Worm (Caenorhabditis elegans) whole organism, late embryonic: ENCODE results near the gene rpl-33.

Experiments used
- C38D4.7 ChIP-seq: fragments of 200-800 bp; sonication (Bioruptor generic); optimal IDR thresholded peaks from 2 replicates; lab custom pipeline; 2018; ENCODE audit warnings: mild to moderate bottlenecking, missing genetic modification characterization, moderate library complexity, missing compliant biosample characterization
- F13H6.1 ChIP-seq: sonication (generic microtip); optimal IDR thresholded peaks from 2 replicates; lab custom pipeline; 2016; ENCODE audit warnings: missing genetic modification characterization, missing compliant biosample characterization
- K02D7.2 ChIP-seq: sonication (generic microtip); optimal IDR thresholded peaks from 2 replicates; lab custom pipeline; 2017; ENCODE audit warnings: mild to moderate bottlenecking, missing genetic modification characterization, missing compliant biosample characterization
- K09A11.1 ChIP-seq: sonication (generic microtip); optimal IDR thresholded peaks from 2 replicates; lab custom pipeline; 2017; ENCODE audit warnings: antibody characterized with exemption, mild to moderate bottlenecking, missing genetic modification characterization, missing compliant biosample characterization; ENCODE audit not compliant: insufficient read depth
- ahr-1 ChIP-seq: sonication (generic microtip); optimal IDR thresholded peaks from 2 replicates; lab custom pipeline; 2016; ENCODE audit warnings: missing genetic modification characterization, missing compliant biosample characterization
- ama-1 ChIP-seq: fragments of 150-350 bp; optimal IDR thresholded peaks from 2 replicates; lab custom pipeline; 2014
- ceh-14 ChIP-seq: sonication (generic microtip); optimal IDR thresholded peaks from 2 replicates; lab custom pipeline; 2016; ENCODE audit warnings: missing genotype, missing genetic modification characterization, missing compliant biosample characterization
- ceh-22 ChIP-seq: sonication (generic microtip); optimal IDR thresholded peaks from 2 replicates; lab custom pipeline; 2017; ENCODE audit warnings: missing biosample characterization, missing genetic modification characterization
- ceh-24 ChIP-seq: sonication (generic microtip); optimal IDR thresholded peaks from 2 replicates; lab custom pipeline; 2016; ENCODE audit warnings: mild to moderate bottlenecking, missing genetic modification characterization, missing compliant biosample characterization
- ceh-30 ChIP-seq: fragments of 150-350 bp; optimal IDR thresholded peaks from 2 replicates; lab custom pipeline; 2014; ENCODE audit warnings: missing biosample characterization, missing genetic modification characterization
- ceh-31 ChIP-seq: sonication (generic microtip); optimal IDR thresholded peaks from 2 replicates; lab custom pipeline; 2016; ENCODE audit warnings: missing genetic modification characterization, missing compliant biosample characterization
- ceh-34 ChIP-seq: sonication (generic microtip); optimal IDR thresholded peaks from 2 replicates; lab custom pipeline; 2016; ENCODE audit warnings: mild to moderate bottlenecking, missing genetic modification characterization, missing compliant biosample characterization
- ceh-48 ChIP-seq: sonication (generic microtip); optimal IDR thresholded peaks from 2 replicates; lab custom pipeline; 2016; ENCODE audit warnings: missing genetic modification characterization, inconsistent platforms, missing compliant biosample characterization
- che-1 ChIP-seq: sonication (generic microtip); optimal IDR thresholded peaks from 2 replicates; lab custom pipeline; 2016; ENCODE audit warnings: mild to moderate bottlenecking, missing genetic modification characterization, missing compliant biosample characterization
- dmd-4 ChIP-seq: sonication (generic microtip); optimal IDR thresholded peaks from 2 replicates; lab custom pipeline; 2016; ENCODE audit warnings: borderline replicate concordance, missing genetic modification characterization, missing compliant biosample characterization
- dve-1 ChIP-seq: sonication (generic microtip); optimal IDR thresholded peaks from 2 replicates; lab custom pipeline; 2017; ENCODE audit warnings: antibody characterized with exemption, mild to moderate bottlenecking, missing genetic modification characterization, missing compliant biosample characterization
- elt-2 ChIP-seq: sonication (generic microtip); optimal IDR thresholded peaks from 2 replicates; lab custom pipeline; 2016; ENCODE audit warnings: missing genetic modification reagents, missing genetic modification characterization, missing compliant biosample characterization
- elt-4 ChIP-seq: sonication (generic microtip); optimal IDR thresholded peaks from 2 replicates; lab custom pipeline; 2016; ENCODE audit warnings: missing genetic modification characterization, missing compliant biosample characterization
- eyg-1 ChIP-seq: sonication (generic microtip); optimal IDR thresholded peaks from 2 replicates; lab custom pipeline; 2016; ENCODE audit warnings: missing genotype, missing genetic modification characterization, missing compliant biosample characterization
- fkh-10 ChIP-seq: fragments of 150-350 bp; optimal IDR thresholded peaks from 2 replicates; lab custom pipeline; 2014; ENCODE audit warnings: missing biosample characterization, missing genetic modification reagents, missing genetic modification characterization
- gmeb-2 ChIP-seq: sonication (generic microtip); optimal IDR thresholded peaks from 2 replicates; lab custom pipeline; 2016; ENCODE audit warnings: missing genetic modification characterization, inconsistent platforms, missing compliant biosample characterization
- hlh-13 ChIP-seq: fragments of 200-800 bp; sonication (Bioruptor generic); optimal IDR thresholded peaks from 2 replicates; lab custom pipeline; 2018; ENCODE audit warnings: mild to moderate bottlenecking, missing genetic modification characterization, missing compliant biosample characterization
- hlh-6 ChIP-seq: sonication (generic microtip); optimal IDR thresholded peaks from 2 replicates; lab custom pipeline; 2016; ENCODE audit warnings: missing genotype, missing genetic modification characterization, missing compliant biosample characterization
- hlh-8 ChIP-seq: sonication (generic microtip); optimal IDR thresholded peaks from 2 replicates; lab custom pipeline; 2016; ENCODE audit warnings: missing genotype, missing genetic modification characterization, missing compliant biosample characterization
- lim-6 ChIP-seq: sonication (generic microtip); optimal IDR thresholded peaks from 2 replicates; lab custom pipeline; 2016; ENCODE audit warnings: missing genetic modification characterization, missing compliant biosample characterization
- lin-11 ChIP-seq: fragments of 200-800 bp; sonication (Bioruptor generic); optimal IDR thresholded peaks from 2 replicates; lab custom pipeline; 2018; ENCODE audit warnings: mild to moderate bottlenecking, missing genetic modification characterization, missing compliant biosample characterization
- pag-3 ChIP-seq: sonication (generic microtip); optimal IDR thresholded peaks from 2 replicates; lab custom pipeline; 2016; ENCODE audit warnings: missing compliant biosample characterization, missing genetic modification characterization, borderline replicate concordance
- pat-9 ChIP-seq: fragments of 200-800 bp; sonication (Bioruptor generic); optimal IDR thresholded peaks from 2 replicates; lab custom pipeline; 2018; ENCODE audit warnings: mild to moderate bottlenecking, missing genetic modification characterization, moderate library complexity, missing compliant biosample characterization
- pax-1 ChIP-seq: fragments of 150-350 bp; optimal IDR thresholded peaks from 2 replicates; lab custom pipeline; 2014; ENCODE audit warnings: missing biosample characterization, missing genetic modification characterization
- pha-2 ChIP-seq: sonication (generic microtip); optimal IDR thresholded peaks from 2 replicates; lab custom pipeline; 2017; ENCODE audit warnings: mild to moderate bottlenecking, missing genetic modification characterization, missing compliant biosample characterization
- pqm-1 ChIP-seq: sonication (generic microtip); optimal IDR thresholded peaks from 2 replicates; lab custom pipeline; 2016; ENCODE audit warnings: missing genetic modification characterization, missing compliant biosample characterization
- ref-2 ChIP-seq: sonication (generic microtip); optimal IDR thresholded peaks from 2 replicates; lab custom pipeline; 2016; ENCODE audit warnings: missing genetic modification characterization, missing compliant biosample characterization
- sox-4 ChIP-seq: sonication (generic microtip); optimal IDR thresholded peaks from 2 replicates; lab custom pipeline; 2017; ENCODE audit warnings: mild to moderate bottlenecking, missing genetic modification characterization, inconsistent platforms, missing compliant biosample characterization
- syd-9 ChIP-seq: sonication (generic microtip); optimal IDR thresholded peaks from 2 replicates; lab custom pipeline; 2016; ENCODE audit warnings: mild to moderate bottlenecking, missing genetic modification characterization, moderate library complexity, missing compliant biosample characterization
- tbx-7 ChIP-seq: sonication (generic microtip); optimal IDR thresholded peaks from 2 replicates; lab custom pipeline; 2016; ENCODE audit warnings: missing genotype, missing genetic modification characterization, missing compliant biosample characterization
- ttx-3 ChIP-seq: sonication (generic microtip); optimal IDR thresholded peaks from 2 replicates; lab custom pipeline; 2016; ENCODE audit warnings: missing genetic modification reagents, missing genetic modification characterization, missing compliant biosample characterization
- zip-5 ChIP-seq: sonication (generic microtip); optimal IDR thresholded peaks from 2 replicates; lab custom pipeline; 2016; ENCODE audit warnings: missing genetic modification characterization, missing compliant biosample characterization

rpl-33 gene

DNA sequence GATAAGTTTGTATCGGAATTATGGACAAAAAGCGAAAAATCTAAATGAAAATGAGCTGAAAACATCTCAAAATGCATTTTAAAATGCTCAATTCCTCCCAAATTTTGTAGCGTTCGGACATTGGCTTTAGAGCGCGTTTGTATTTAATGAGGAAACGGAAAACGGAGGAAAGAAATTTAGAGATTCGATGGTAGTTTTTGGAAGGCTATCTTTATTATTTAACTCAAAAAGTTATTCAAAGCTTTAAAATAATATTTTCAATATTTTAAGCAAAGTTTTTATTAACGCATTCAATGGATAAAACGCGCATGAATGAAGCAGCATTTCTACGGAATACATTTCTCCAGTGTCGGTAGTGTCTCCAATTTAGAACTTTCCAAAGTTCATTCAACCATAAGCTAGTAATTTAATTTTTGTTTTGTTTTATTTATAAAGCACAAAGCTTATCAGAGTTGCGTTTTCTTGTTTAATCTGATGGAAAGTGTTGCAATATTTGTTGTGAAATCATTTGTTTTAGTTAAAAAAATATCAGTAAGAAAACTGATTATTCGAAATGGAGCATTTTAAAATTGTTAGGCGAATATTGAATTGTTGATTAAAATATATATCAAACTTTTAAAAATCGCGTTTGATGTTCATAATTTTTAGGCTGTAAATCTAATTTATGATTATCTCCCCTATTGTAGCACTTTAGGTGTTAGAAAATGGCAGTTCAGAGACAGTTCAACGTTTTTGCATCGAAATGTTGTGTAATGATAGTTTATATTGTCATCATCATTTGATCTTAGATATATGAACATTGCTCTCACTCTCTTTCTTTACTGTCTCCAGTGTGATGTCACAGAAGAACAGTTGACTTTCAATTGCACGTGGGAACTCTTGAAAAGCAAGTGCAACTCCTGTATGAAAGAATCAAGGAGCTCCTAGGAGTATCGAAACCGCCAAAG, 32.5 kb upstream of the rpl-33 start (continued):
- no peak for TF ChIP-seq hlh-13 (GFP tag; lab: Kevin White, UChicago)
- no peak for TF ChIP-seq pha-2 (tag; lab: Kevin White, UChicago)
- peak; percentile 89 for TF ChIP-seq zip-5 (tag; lab: Kevin White, UChicago)
- no peak for TF ChIP-seq fkh-10 (GFP tag; lab: Kevin White, UChicago)
- TF ChIP-seq sox-4 (tag; lab: Kevin White, UChicago): no peak
- TF ChIP-seq ceh-14 (tag; lab: Kevin White, UChicago): peak; percentile 65
- TF ChIP-seq pqm-1: no peak
- TF ChIP-seq ttx-3: no peak
- no peak for TF ChIP-seq gmeb-2 (tag; lab: Kevin White, UChicago)
- no peak for TF ChIP-seq K09A11.1 (tag; lab: Kevin White, UChicago)
- TF ChIP-seq elt-4: no peak
- TF ChIP-seq elt-2: peak; percentile 82
- TF ChIP-seq C38D4.7: no peak
- no peak for TF ChIP-seq pax-1
- TF ChIP-seq ref-2 (tag; lab: Kevin White, UChicago): peak; percentile 68
- TF ChIP-seq ceh-24 (tag; lab: Kevin White, UChicago): no peak
- no peak for TF ChIP-seq lim-6 (tag; lab: Kevin White, UChicago)
- TF ChIP-seq ceh-31 (tag; lab: Kevin White, UChicago): peak; percentile 97
- TF ChIP-seq dmd-4 (tag; lab: Kevin White, UChicago): no peak
- TF ChIP-seq F13H6.1 (tag; lab: Kevin White, UChicago): peak; percentile 61
- no peak for TF ChIP-seq K02D7.2 (tag; lab: Kevin White, UChicago)
- peak; percentile 81 for TF ChIP-seq tbx-7 (tag; lab: Kevin White, UChicago)
- TF ChIP-seq ceh-22 (tag; lab: Kevin White, UChicago): no peak
- no peak for TF ChIP-seq ama-1 (lab: Kevin White, UChicago)
- no peak for TF ChIP-seq lin-11 (tag; lab: Kevin White, UChicago)
- TF ChIP-seq pat-9 (tag; lab: Kevin White, UChicago): no peak
- TF ChIP-seq dve-1 (tag; lab: Kevin White, UChicago): no peak
- no peak for TF ChIP-seq che-1
- TF ChIP-seq pag-3 (tag; lab: Kevin White, UChicago): no peak
- TF ChIP-seq ceh-48 (tag; lab: Kevin White, UChicago): no peak
- TF ChIP-seq syd-9 (tag; lab: Kevin White, UChicago): peak; percentile 51

DNA sequence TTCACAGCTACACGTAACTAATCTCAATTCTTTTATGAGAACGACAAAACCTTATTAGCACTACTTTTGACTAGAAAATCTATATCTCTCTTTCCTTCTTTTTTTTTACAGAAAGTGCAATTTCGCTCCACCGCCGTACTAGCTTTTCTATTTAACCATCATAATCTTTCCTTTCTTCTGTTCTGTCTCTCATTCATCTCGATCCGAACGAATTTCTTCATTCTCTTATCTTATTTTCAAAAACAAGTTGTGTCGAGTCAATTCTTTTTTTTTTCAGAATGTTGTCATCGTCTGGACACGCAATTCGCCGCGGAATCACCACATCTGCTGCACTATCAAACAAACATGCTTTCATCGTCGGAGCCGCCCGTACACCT, 31.8 kb upstream of the rpl-33 start, which contains the start of gene kat-1:
TSS of gene kat-1 (plus strand) at position 278 of the 377 bp plus-strand sequence.
- TF ChIP-seq ahr-1 (tag; lab: Kevin White, UChicago): no peak
- TF ChIP-seq tbx-7 (tag; lab: Kevin White, UChicago): no peak
- no peak for TF ChIP-seq hlh-13 (GFP tag; lab: Kevin White, UChicago)
- no peak for TF ChIP-seq ceh-31 (tag; lab: Kevin White, UChicago)
- no peak for TF ChIP-seq C38D4.7
- no peak for TF ChIP-seq ceh-34
- no peak for TF ChIP-seq hlh-8
- no peak for TF ChIP-seq K09A11.1 (tag; lab: Kevin White, UChicago)
- TF ChIP-seq eyg-1 (tag; lab: Kevin White, UChicago): no peak
- no peak for TF ChIP-seq ceh-30 (tag; lab: Kevin White, UChicago)
- TF ChIP-seq hlh-6: no peak
